Fruit fly (Drosophila melanogaster): ENCODE data around the gene RFeSP.

Gene RFeSP

DNA sequence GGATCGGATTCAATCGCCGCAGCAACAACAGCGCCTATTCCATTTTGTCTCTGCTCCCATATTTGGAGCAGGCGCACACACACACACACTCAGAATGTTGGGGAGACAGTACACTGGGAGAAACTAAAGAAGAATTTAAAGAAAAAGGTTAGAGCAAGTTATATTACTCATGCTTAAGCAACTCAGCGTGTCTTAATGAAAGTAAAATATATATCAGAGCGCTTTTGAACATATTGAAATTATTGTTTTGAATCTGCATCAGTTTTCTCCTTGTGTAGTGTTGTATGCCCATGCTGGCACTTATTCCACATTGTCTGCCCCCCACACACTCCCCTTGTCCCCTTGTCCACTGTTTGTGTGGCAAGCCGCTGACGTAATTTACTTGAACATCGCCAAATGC is 23.8 kb downstream of the RFeSP start (continued):
- TF ChIP-seq YL-1 (GFP tag; optimal IDR thresholded peaks at IDR 0.05) (no peak), Hr3 (GFP tag; optimal IDR thresholded peaks at IDR 0.05) (peak; percentile 72), her (GFP tag; optimal IDR thresholded peaks at IDR 0.05) (peak; percentile 49), corto (GFP tag; optimal IDR thresholded peaks at IDR 0.05) (no peak), grn (GFP tag; optimal IDR thresholded peaks at IDR 0.05) (peak; percentile 20), CG11723 (GFP tag; optimal IDR thresholded peaks at IDR 0.05) (peak; percentile 43), ci (GFP tag; IDR thresholded peaks at IDR 0.05) (peak; percentile 94), Hand (GFP tag; optimal IDR thresholded peaks at IDR 0.05) (peak; percentile 73), CG4820 (GFP tag; optimal IDR thresholded peaks at IDR 0.05) (peak; percentile 84), tap (tag; optimal IDR thresholded peaks at IDR 0.05) (peak; percentile 79), Vsx1 (GFP tag; optimal IDR thresholded peaks at IDR 0.05) (peak; percentile 47), rib (GFP tag; IDR thresholded peaks at IDR 0.05) (peak; percentile 66; the same call in 1 of the 2 replicates), E2f1 (GFP tag; IDR thresholded peaks at IDR 0.05) (peak; percentile 75), CG2678 (tag; optimal IDR thresholded peaks at IDR 0.05) (peak; percentile 83), stwl (tag; optimal IDR thresholded peaks at IDR 0.05) (no peak), tio (GFP tag; optimal IDR thresholded peaks at IDR 0.05) (peak; percentile 72), CG6654 (GFP tag; optimal IDR thresholded peaks at IDR 0.05) (peak; percentile 29), gsb-n (tag; optimal IDR thresholded peaks at IDR 0.05) (peak; percentile 41), HLHmδ (GFP tag; optimal IDR thresholded peaks at IDR 0.05) (no peak), Dref (GFP tag; IDR thresholded peaks at IDR 0.05) (no peak), CG7271 (tag; optimal IDR thresholded peaks at IDR 0.05) (no peak), Hr51 (GFP tag; optimal IDR thresholded peaks at IDR 0.05) (peak; percentile 41 to 80), HHEX (GFP tag; optimal IDR thresholded peaks at IDR 0.05) (peak; percentile 76), CG10267 (tag; optimal IDR thresholded peaks at IDR 0.05) (peak; percentile 58), CG8765 (GFP tag; IDR thresholded peaks at IDR 0.05) (no peak), pzg (GFP tag; optimal IDR thresholded peaks at IDR 0.05) (no peak), CG31224 (GFP tag; IDR thresholded peaks at IDR 0.05) (peak; percentile 51; the same call in 1 of the 2 replicates), gt (GFP tag; IDR thresholded peaks at IDR 0.05) (no peak), sd (tag; optimal IDR thresholded peaks at IDR 0.05) (peak; percentile 43), Awh (GFP tag; IDR thresholded peaks at IDR 0.05) (peak; percentile 75), tx (GFP tag; optimal IDR thresholded peaks at IDR 0.05) (peak; percentile 56), pum (GFP tag; optimal IDR thresholded peaks at IDR 0.05) (peak; percentile 64), HLH3B (GFP tag; IDR thresholded peaks at IDR 0.05) (peak; percentile 83), CG9437 (GFP tag; optimal IDR thresholded peaks at IDR 0.05) (peak; percentile 52), CG11560 (tag; IDR thresholded peaks at IDR 0.05) (peak; percentile 73; the same call in 2 of the 3 replicates), Hmr (GFP tag; optimal IDR thresholded peaks at IDR 0.05) (peak; percentile 86), slp2 (GFP tag; optimal IDR thresholded peaks at IDR 0.05) (peak; percentile 54), Xrp1 (GFP tag; IDR thresholded peaks at IDR 0.05) (peak; percentile 70), phol (tag; optimal IDR thresholded peaks at IDR 0.05) (peak; percentile 77), lab (GFP tag; optimal IDR thresholded peaks at IDR 0.05) (peak; percentile 91), CG15696 (tag; optimal IDR thresholded peaks at IDR 0.05) (no peak), CG3407 (GFP tag; optimal IDR thresholded peaks at IDR 0.05) (peak; percentile 54), CG7839 (tag; optimal IDR thresholded peaks at IDR 0.05) (peak; percentile 87), Optix (GFP tag; IDR thresholded peaks at IDR 0.05) (peak; percentile 63; the same call in 1 of the 3 replicates), CG6791 (GFP tag; IDR thresholded peaks at IDR 0.05; ENCODE audit: partially characterized antibody) (no peak), hth (optimal IDR thresholded peaks at IDR 0.05) (no peak), Chrac-16 (GFP tag; optimal IDR thresholded peaks at IDR 0.05) (peak; percentile 53), ewg (GFP tag; optimal IDR thresholded peaks at IDR 0.05) (peak; percentile 66), CG9932 (GFP tag; IDR thresholded peaks at IDR 0.05) (peak; percentile 74), kni (GFP tag; optimal IDR thresholded peaks at IDR 0.05) (no peak), CG9797 (GFP tag; optimal IDR thresholded peaks at IDR 0.05) (no peak)

Data from whole organism, embryonic.